Worm (Caenorhabditis elegans): ENCODE measurements around the gene C17F4.11.

DNA sequence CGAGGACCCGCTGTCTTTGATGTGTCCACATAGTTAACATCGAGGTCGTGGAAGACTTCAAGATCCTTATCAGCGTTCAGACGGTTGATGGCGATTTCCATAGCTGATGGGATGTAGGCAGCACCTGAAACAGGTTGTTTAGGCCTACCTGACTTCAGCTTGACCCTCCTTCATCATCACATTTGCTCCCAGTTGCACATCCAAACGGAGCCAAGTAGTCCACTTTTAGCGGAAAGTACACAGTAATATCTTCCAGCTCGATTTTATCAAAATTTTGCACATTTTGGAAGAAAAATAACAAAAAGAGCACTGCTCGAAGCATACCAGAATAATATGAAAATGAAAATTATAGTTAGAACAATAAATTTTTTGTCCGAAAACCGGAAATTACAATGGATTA is 40.3 kb upstream of the C17F4.11 start, which contains the start of gene gcy-15:
- TF ChIP-seq nhr-28 (tag; optimal IDR thresholded peaks at IDR 0.05) (no peak), skn-1 (tag; optimal IDR thresholded peaks at IDR 0.05) (no peak), nhr-76 (tag; optimal IDR thresholded peaks at IDR 0.05) (no peak), daf-12 (tag; optimal IDR thresholded peaks at IDR 0.05) (no peak), aly-2 (tag; optimal IDR thresholded peaks at IDR 0.05) (no peak), zag-1 (tag; optimal IDR thresholded peaks at IDR 0.05) (no peak), elt-1 (tag; optimal IDR thresholded peaks at IDR 0.05) (no peak)
